Worm (Caenorhabditis elegans): ENCODE measurements around the gene tyr-2.
A peak's percentile ranks its signal among the peaks of the same experiment; 100 is the strongest.

tyr-2 gene

DNA sequence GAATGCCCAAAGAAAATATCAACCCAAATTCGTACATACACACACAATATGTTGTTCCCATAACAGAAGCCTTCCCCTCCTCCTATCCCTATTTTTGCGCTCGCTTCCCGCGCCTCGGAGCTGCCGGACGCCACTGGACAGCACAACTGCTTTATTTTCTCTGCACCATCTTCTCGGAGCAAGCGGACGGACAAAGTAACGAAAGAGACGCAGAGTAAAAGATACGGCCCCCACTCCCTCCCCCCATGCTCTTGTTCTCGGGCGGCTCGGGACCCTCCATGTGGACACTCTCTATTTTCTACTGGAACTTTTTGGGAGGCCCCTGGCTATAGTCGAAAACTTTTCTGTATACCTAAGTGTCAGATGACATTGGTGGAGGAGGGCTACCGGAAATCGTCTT lies 46.2 kb upstream of the tyr-2 start (continued):
- TF ChIP-seq hif-1 (tag; optimal IDR thresholded peaks at IDR 0.05) (no peak), lin-1 (GFP tag; IDR thresholded peaks at IDR 0.05) (no peak), zip-2 (tag; optimal IDR thresholded peaks at IDR 0.05) (no peak), rbr-2 (tag; optimal IDR thresholded peaks at IDR 0.05) (peak; percentile 5), lsy-2 (tag; optimal IDR thresholded peaks at IDR 0.05) (no peak), unc-62 (GFP tag; optimal IDR thresholded peaks at IDR 0.05 in 1 of 2) (no peak), unc-62 (tag; optimal IDR thresholded peaks at IDR 0.05) (no peak), zfp-2 (tag; optimal IDR thresholded peaks at IDR 0.05) (no peak), skn-1 (tag; optimal IDR thresholded peaks at IDR 0.05) (no peak), lin-15B (tag; optimal IDR thresholded peaks at IDR 0.05) (no peak)

DNA sequence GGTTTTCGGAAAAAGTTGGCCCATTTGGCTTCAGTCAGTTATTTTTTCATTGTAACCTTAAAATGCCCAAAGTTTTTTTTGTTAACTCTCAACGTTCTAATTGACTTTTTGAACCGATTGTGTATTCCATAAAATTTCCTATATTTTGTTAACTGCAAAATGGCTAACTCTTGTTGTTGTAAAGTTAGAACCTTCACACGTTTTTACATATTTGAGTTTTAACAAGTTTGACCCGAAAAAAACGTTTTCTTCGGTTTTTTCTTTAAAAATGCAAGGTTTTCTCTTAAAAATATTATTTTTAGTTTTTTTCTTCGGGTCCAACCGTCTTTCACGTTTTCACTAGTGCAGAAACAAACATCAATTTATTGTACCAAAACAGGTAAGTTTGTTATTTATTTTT lies 42.3 kb upstream of the tyr-2 start, which contains the start of gene lit-1:
Gene lit-1 (plus strand): TSS at position 301 of the 400 bp plus-strand sequence.
- TF ChIP-seq ctbp-1 (GFP tag; IDR thresholded peaks at IDR 0.05) (no peak), daf-12 (tag; optimal IDR thresholded peaks at IDR 0.05) (no peak), zip-11 (GFP tag; IDR thresholded peaks at IDR 0.05) (no peak), lim-7 (GFP tag; IDR thresholded peaks at IDR 0.05) (no peak), vab-7 (GFP tag; IDR thresholded peaks at IDR 0.05) (no peak), F49E8.2 (tag; optimal IDR thresholded peaks at IDR 0.05; ENCODE audit: borderline replicate concordance) (no peak), ZK337.2 (GFP tag; IDR thresholded peaks at IDR 0.05) (no peak), dmd-9 (GFP tag; IDR thresholded peaks at IDR 0.05) (no peak), ceh-62 (tag; optimal IDR thresholded peaks at IDR 0.05) (no peak), zip-2 (tag; optimal IDR thresholded peaks at IDR 0.05) (no peak), ceh-20 (GFP tag; IDR thresholded peaks at IDR 0.05) (no peak)

DNA sequence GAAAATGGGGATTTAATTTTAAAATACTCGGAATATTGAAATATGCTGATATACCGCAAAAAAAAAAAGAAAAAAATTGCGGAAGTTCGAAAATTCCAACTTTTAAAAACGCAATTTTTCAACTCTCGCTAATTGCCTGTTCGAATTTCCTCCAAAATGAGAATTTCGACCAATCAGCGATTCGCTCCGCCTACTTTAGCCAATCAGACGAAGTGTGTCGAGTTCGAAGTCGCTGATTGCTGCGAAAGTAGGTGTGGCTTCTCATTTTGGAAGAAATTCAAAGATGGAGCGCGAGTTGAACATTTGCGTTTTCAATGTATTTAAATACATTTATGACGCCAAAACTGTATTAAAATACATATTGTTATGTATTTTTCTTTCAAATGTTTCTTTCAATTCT lies 35.6 kb upstream of the tyr-2 start:
- TF ChIP-seq unc-62 (GFP tag; optimal IDR thresholded peaks at IDR 0.05 in 1 of 2), result peak in 1 of 2 experiments; percentile 51
- TF ChIP-seq unc-62 (tag; optimal IDR thresholded peaks at IDR 0.05), result no peak
- no peak for TF ChIP-seq daf-12 (tag; optimal IDR thresholded peaks at IDR 0.05)

DNA sequence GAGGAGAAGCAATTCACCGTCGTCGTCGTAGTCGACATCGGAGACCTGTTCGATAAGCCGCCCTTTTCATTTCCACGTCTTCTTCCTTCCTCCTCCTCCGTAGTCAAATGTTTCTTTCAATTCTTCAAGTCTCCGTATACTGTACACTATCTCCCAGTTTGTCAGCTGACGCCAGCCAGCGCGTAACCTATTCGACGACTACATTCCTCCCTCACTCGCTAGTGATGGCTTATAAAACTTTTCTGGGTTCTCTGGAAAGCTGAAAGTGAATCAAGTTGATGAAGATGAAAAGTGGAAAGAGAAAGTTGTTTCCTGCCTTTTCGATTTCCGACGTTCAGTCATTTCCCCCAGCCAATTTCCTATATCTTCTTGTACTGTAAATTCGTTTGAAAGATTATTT lies 34.9 kb upstream of the tyr-2 start:
- TF ChIP-seq ctbp-1 (GFP tag; IDR thresholded peaks at IDR 0.05) (no peak), aha-1 (tag) (peak; percentile 62), tra-1 (GFP tag; IDR thresholded peaks at IDR 0.05) (no peak), pqm-1 (tag; optimal IDR thresholded peaks at IDR 0.05) (no peak), nhr-28 (tag; optimal IDR thresholded peaks at IDR 0.05) (peak; percentile 38), ama-1 (optimal IDR thresholded peaks at IDR 0.05) (peak; percentile 23), madf-5 (GFP tag; IDR thresholded peaks at IDR 0.05) (no peak), skn-1 (tag; optimal IDR thresholded peaks at IDR 0.05) (no peak), mdt-29 (GFP tag; IDR thresholded peaks at IDR 0.05) (no peak), spr-1 (tag; optimal IDR thresholded peaks at IDR 0.05) (peak; percentile 19), mdl-1 (tag; optimal IDR thresholded peaks at IDR 0.05) (no peak), cey-2 (tag; optimal IDR thresholded peaks at IDR 0.05; ENCODE audit: borderline replicate concordance, insufficient read depth) (no peak), egl-43 (GFP tag; IDR thresholded peaks at IDR 0.05) (peak; percentile 30; the same call in 1 of the 2 replicates), daf-12 (tag; optimal IDR thresholded peaks at IDR 0.05) (no peak), nhr-77 (tag; optimal IDR thresholded peaks at IDR 0.05) (no peak), php-3 (GFP tag; IDR thresholded peaks at IDR 0.05) (no peak), unc-62 (GFP tag; optimal IDR thresholded peaks at IDR 0.05 in 1 of 2) (peak in 1 of 2 experiments; percentile 98), unc-62 (tag; optimal IDR thresholded peaks at IDR 0.05) (no peak), hlh-30 (tag; optimal IDR thresholded peaks at IDR 0.05; ENCODE audit: insufficient read depth) (peak; percentile 50), mxl-3 (GFP tag; optimal IDR thresholded peaks at IDR 0.05) (no peak), zfp-3 (GFP tag; conservative IDR thresholded peaks at IDR 0.05) (no peak), dmd-8 (GFP tag; IDR thresholded peaks at IDR 0.05) (no peak), ceh-44 (GFP tag; IDR thresholded peaks at IDR 0.05) (no peak), snpc-4 (tag; optimal IDR thresholded peaks at IDR 0.05) (no peak), hlh-11 (tag; optimal IDR thresholded peaks at IDR 0.05) (peak; percentile 32), ces-1 (GFP tag; optimal IDR thresholded peaks at IDR 0.05) (no peak), dve-1 (tag; optimal IDR thresholded peaks at IDR 0.05; ENCODE audit: insufficient read depth) (no peak), zip-2 (tag; optimal IDR thresholded peaks at IDR 0.05) (no peak), lin-13 (GFP tag; optimal IDR thresholded peaks at IDR 0.05) (no peak), arid-1 (GFP tag; conservative IDR thresholded peaks at IDR 0.05) (no peak), lin-39 (tag; optimal IDR thresholded peaks at IDR 0.05) (no peak), sdz-12 (GFP tag; optimal IDR thresholded peaks at IDR 0.05) (no peak)

All from whole organism, L4 larva.